Fruit fly (Drosophila melanogaster): Measurements from ENCODE around the gene Cln7.

DNA sequence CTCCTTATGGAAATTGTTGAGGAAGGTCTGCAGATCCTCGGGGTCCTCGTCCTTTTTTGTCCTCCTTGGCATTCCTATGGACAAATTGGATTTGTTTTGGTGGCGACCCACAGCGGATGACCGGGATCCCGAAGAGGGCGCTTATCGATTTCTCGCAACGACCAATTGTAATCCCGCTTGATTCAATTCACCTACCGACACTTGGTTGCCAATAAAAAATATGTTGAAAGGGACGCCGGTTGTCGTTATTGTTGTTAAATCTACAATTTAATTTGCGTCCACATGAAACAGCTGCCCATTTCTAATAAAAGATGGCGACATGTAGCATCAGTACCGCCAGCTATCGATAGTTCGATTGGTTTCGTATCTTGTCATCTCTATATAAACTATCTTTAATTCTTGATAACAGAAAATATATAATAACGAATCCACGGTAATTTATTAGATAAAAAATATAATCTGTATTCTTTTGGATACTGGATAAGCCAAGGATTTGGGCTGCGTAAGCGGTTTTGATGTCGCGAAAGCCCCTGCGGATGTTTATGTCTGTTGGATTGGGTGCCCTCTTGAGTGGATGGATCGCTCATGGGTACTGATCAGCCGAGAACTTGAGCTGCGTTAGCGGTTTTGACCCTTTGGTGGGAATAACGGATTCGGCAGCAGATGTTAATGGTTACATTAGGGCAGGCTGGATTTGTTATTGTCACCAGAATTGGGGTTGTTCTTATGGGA, 11.6 kb upstream of the Cln7 start, which contains the start of gene CTCF:
- TF ChIP-seq dac (GFP tag; optimal IDR thresholded peaks at IDR 0.05) = no peak
- TF ChIP-seq CG11294 (GFP tag; IDR thresholded peaks at IDR 0.05) = no peak
- TF ChIP-seq CG10631 (GFP tag; optimal IDR thresholded peaks at IDR 0.05) = peak; percentile 1
- no peak for TF ChIP-seq Lpt (GFP tag; optimal IDR thresholded peaks at IDR 0.05)

Data from whole organism, prepupa.